Worm (Caenorhabditis elegans) whole organism, L2 larva: Measurements from ENCODE around the gene selt-1.1.

Experiments
- ceh-16 ChIP-seq: fragments of 150-350 bp; optimal IDR thresholded peaks from 2 replicates; lab custom pipeline; 2014; ENCODE audit warnings: missing biosample characterization, missing genetic modification characterization
- dmd-4 ChIP-seq: sonication (generic microtip); optimal IDR thresholded peaks from 2 replicates; lab custom pipeline; 2017; ENCODE audit warnings: missing biosample characterization, missing genetic modification characterization
- lin-13 ChIP-seq: fragments of 150-350 bp; optimal IDR thresholded peaks from 2 replicates; lab custom pipeline; 2014; ENCODE audit warnings: missing biosample characterization, missing genetic modification reagents, missing genetic modification characterization
- nhr-11 ChIP-seq: fragments of 150-350 bp; optimal IDR thresholded peaks from 2 replicates; lab custom pipeline; 2014; ENCODE audit warnings: missing biosample characterization, missing genetic modification characterization
- nhr-77 ChIP-seq: fragments of 150-350 bp; optimal IDR thresholded peaks from 2 replicates; lab custom pipeline; 2014; ENCODE audit warnings: missing biosample characterization, missing genetic modification characterization
- snpc-4 ChIP-seq: fragments of 150-350 bp; optimal IDR thresholded peaks from 2 replicates; lab custom pipeline; 2014; ENCODE audit warnings: missing biosample characterization, missing genetic modification characterization

ce11 chrX:11585894-11586293 lies 39.6 kb upstream of the selt-1.1 start:
- TF ChIP-seq nhr-11 (no peak), lin-13 (no peak), snpc-4 (tag; lab: Kevin White, UChicago) (no peak), nhr-77 (tag; lab: Kevin White, UChicago) (no peak), dmd-4 (tag; lab: Kevin White, UChicago) (no peak), ceh-16 (tag; lab: Kevin White, UChicago) (no peak)
